Worm (Caenorhabditis elegans): Measurements from ENCODE around the gene F32D8.11.

DNA sequence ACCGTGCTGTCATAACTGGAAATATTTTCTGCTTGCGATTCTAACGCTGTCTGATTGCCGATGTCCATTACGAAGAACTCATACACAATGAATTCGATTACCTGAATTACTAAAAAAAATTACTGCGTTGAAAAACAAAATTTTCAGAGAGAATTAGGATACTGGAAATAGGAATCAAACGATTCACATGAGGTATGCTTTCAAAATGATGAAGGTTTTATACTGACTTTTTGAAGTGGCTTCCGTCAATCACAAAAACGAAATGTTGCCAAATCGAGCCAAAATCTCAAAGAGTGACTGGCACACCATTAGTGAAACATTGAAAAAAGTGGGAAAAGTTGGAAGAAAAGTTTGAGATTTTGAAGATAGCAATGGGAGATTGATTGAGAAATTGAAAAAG, 20.1 kb upstream of the F32D8.11 start, which contains the start of gene zzz-1:
- TF ChIP-seq F49E8.2 (tag; optimal IDR thresholded peaks at IDR 0.05; ENCODE audit: borderline replicate concordance) (no peak), nhr-77 (tag; optimal IDR thresholded peaks at IDR 0.05) (no peak), ama-1 (optimal IDR thresholded peaks at IDR 0.05) (no peak), egl-27 (tag; optimal IDR thresholded peaks at IDR 0.05) (no peak), unc-62 (GFP tag; optimal IDR thresholded peaks at IDR 0.05 in 1 of 2) (no peak), unc-62 (tag; optimal IDR thresholded peaks at IDR 0.05) (no peak), ceh-82 (tag; optimal IDR thresholded peaks at IDR 0.05) (no peak), ceh-20 (GFP tag; IDR thresholded peaks at IDR 0.05) (no peak), ceh-28 (tag; optimal IDR thresholded peaks at IDR 0.05) (no peak), mes-2 (tag; optimal IDR thresholded peaks at IDR 0.05; ENCODE audit: poor library complexity, severe bottlenecking) (no peak), fos-1 (tag; optimal IDR thresholded peaks at IDR 0.05) (no peak), Y105C5A.15 (GFP tag; IDR thresholded peaks at IDR 0.05) (no peak), madf-5 (GFP tag; IDR thresholded peaks at IDR 0.05) (no peak)
